Worm (Caenorhabditis elegans) whole organism, L4 larva: Measurements from ENCODE around the gene B0001.4.

Experiments used
- aha-1 ChIP-seq: fragments of 150-350 bp; peaks from one replicate; lab custom pipeline; 2014; ENCODE audit warnings: missing biosample characterization, missing genetic modification characterization
- attf-4 ChIP-seq: sonication (generic microtip); optimal IDR thresholded peaks from 3 replicates; lab custom pipeline; 2017; ENCODE audit warnings: missing biosample characterization, missing genetic modification characterization
- ceh-62 ChIP-seq: sonication (generic microtip); optimal IDR thresholded peaks from 2 replicates; lab custom pipeline; 2017; ENCODE audit warnings: missing biosample characterization, missing genetic modification characterization
- dve-1 ChIP-seq: sonication (generic microtip); optimal IDR thresholded peaks from 2 replicates; lab custom pipeline; 2017; ENCODE audit warnings: antibody characterized with exemption, mild to moderate bottlenecking, missing genetic modification characterization, missing compliant biosample characterization; ENCODE audit not compliant: insufficient read depth
- jun-1 ChIP-seq: fragments of 150-350 bp; optimal IDR thresholded peaks from 2 replicates; lab custom pipeline; 2014; ENCODE audit warnings: missing biosample characterization, missing genetic modification reagents, missing genetic modification characterization
- lin-15B ChIP-seq: fragments of 150-350 bp; sonication (generic microtip); optimal IDR thresholded peaks from 3 replicates; lab custom pipeline; 2014; ENCODE audit warnings: missing biosample characterization, missing genetic modification characterization
- lsy-2 ChIP-seq, 2 experiments: fragments of 150-350 bp in 1 of 2; sonication (generic microtip) in 1 of 2; optimal IDR thresholded peaks; 2 replicates each; lab custom pipeline; 2014 to 2017; ENCODE audit warnings: missing biosample characterization in 2 of 2, missing genetic modification characterization in 2 of 2
- mdl-1 ChIP-seq, 2 experiments: fragments of 150-350 bp in 1 of 2; sonication (generic microtip) in 1 of 2; optimal IDR thresholded peaks; 2 replicates each; lab custom pipeline; 2014 to 2017; ENCODE audit warnings: missing biosample characterization in 2 of 2, missing genetic modification characterization in 2 of 2
- nhr-10 ChIP-seq: fragments of 150-350 bp; optimal IDR thresholded peaks from 2 replicates; lab custom pipeline; 2014; ENCODE audit warnings: missing biosample characterization, missing genetic modification characterization
- nhr-76 ChIP-seq: fragments of 150-350 bp; optimal IDR thresholded peaks from 2 replicates; lab custom pipeline; 2014; ENCODE audit warnings: missing biosample characterization, missing genetic modification characterization
- saeg-2 ChIP-seq: fragments of 200-800 bp; sonication (Bioruptor generic); IDR thresholded peaks from 2 replicates; pipeline ENCODE4 v1.3.6; 2022; ENCODE audit warnings: missing genetic modification reagents, missing genetic modification characterization, missing compliant biosample characterization
- tra-1 ChIP-seq: fragments of 200-800 bp; sonication (Bioruptor generic); IDR thresholded peaks from 2 replicates; pipeline ENCODE4 v1.3.6; 2022; ENCODE audit warnings: missing genetic modification reagents, missing genetic modification characterization, missing compliant biosample characterization
- unc-39 ChIP-seq: sonication (generic microtip); optimal IDR thresholded peaks from 2 replicates; lab custom pipeline; 2017; ENCODE audit warnings: missing biosample characterization, missing genetic modification characterization
- ztf-11 ChIP-seq: fragments of 150-350 bp; optimal IDR thresholded peaks from 2 replicates; lab custom pipeline; 2014; ENCODE audit warnings: missing biosample characterization, missing genetic modification characterization

DNA sequence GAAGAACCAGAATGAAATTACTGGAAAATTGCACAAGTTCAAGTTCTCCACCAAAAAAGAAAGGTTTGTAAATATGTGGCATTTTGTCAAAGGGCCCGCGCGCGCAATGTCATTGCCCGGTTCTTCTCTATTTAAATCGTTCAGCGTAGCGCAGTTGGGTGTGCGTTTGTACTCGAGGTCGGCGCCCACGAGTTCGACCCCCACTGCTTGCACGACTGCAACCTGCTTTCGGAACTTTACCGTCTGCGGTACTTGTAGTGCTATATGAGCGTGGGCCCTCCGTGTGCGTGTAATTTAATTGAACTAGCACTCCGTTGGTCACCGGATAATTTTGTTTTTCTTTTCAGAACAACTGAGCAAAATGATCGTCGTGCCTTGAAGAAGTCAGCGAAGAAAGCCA, 51.5 kb downstream of the B0001.4 start:
- TF ChIP-seq jun-1, result peak; percentile 11
- TF ChIP-seq nhr-10, result no peak
- TF ChIP-seq attf-4 (tag; lab: Kevin White, UChicago), result no peak
- TF ChIP-seq ztf-11 (tag; lab: Kevin White, UChicago), result no peak
- TF ChIP-seq dve-1 (tag; lab: Kevin White, UChicago), result peak; percentile 74
- TF ChIP-seq tra-1 (GFP tag; lab: Robert Waterston, UW), result peak; percentile 82
- peak; percentile 99 for TF ChIP-seq aha-1 (tag; lab: Kevin White, UChicago)
- TF ChIP-seq lsy-2 (tag; optimal IDR thresholded peaks at IDR 0.05; lab: Kevin White, UChicago), result peak in 1 of 2 experiments; percentile 61
- no peak for TF ChIP-seq ceh-62 (tag; lab: Kevin White, UChicago)
- TF ChIP-seq nhr-76 (tag; lab: Kevin White, UChicago), result no peak
- TF ChIP-seq mdl-1 (tag; optimal IDR thresholded peaks at IDR 0.05; lab: Kevin White, UChicago), result peak in 1 of 2 experiments; percentile 43
- TF ChIP-seq unc-39 (tag; lab: Kevin White, UChicago), result no peak
- peak; percentile 51; the same call in 1 of the 2 replicates for TF ChIP-seq saeg-2 (GFP tag; lab: Robert Waterston, UW)
- no peak for TF ChIP-seq lin-15B
